Worm (Caenorhabditis elegans) whole organism, midembryonic: ENCODE measurements around the gene sel-1.

Experiments
- T22C8.4 ChIP-seq: fragments of 200-800 bp; sonication (Bioruptor generic); IDR thresholded peaks from 2 replicates; pipeline ENCODE4 v1.3.6; 2022; ENCODE audit warnings: missing genetic modification characterization, missing compliant biosample characterization
- cog-1 ChIP-seq: sonication (generic microtip); optimal IDR thresholded peaks from 2 replicates; lab custom pipeline; 2016; ENCODE audit warnings: missing genetic modification characterization, missing compliant biosample characterization
- flt-1 ChIP-seq: fragments of 200-800 bp; sonication (Bioruptor generic); IDR thresholded peaks from 2 replicates; pipeline ENCODE4 v1.3.6; 2022; ENCODE audit warnings: missing genetic modification characterization, missing compliant biosample characterization
- med-1 ChIP-seq: sonication (generic microtip); optimal IDR thresholded peaks from 2 replicates; lab custom pipeline; 2017; ENCODE audit warnings: missing genetic modification characterization, mild to moderate bottlenecking, missing compliant biosample characterization, antibody characterized with exemption, missing genetic modification reagents; ENCODE audit not compliant: insufficient read depth
- ztf-23 ChIP-seq: fragments of 200-800 bp; sonication (Bioruptor generic); IDR thresholded peaks from 2 replicates; pipeline ENCODE4 v1.3.6; 2022; ENCODE audit warnings: missing genetic modification reagents, missing genetic modification characterization, missing compliant biosample characterization

ce11 chrV:12570271-12570670 is 9.7 kb downstream of the sel-1 start:
- TF ChIP-seq T22C8.4 (GFP tag; lab: Robert Waterston, UW) (no peak), flt-1 (GFP tag; lab: Robert Waterston, UW) (no peak), cog-1 (no peak), ztf-23 (GFP tag; lab: Robert Waterston, UW) (no peak), med-1 (GFP tag; lab: Kevin White, UChicago) (no peak)
